Worm (Caenorhabditis elegans) whole organism, young adult: ENCODE data around the gene ugt-42.

ENCODE experiments used
- B0261.1 ChIP-seq: sonication (generic microtip); optimal IDR thresholded peaks from 2 replicates; lab custom pipeline; 2016; ENCODE audit warnings: mild to moderate bottlenecking, missing genetic modification characterization, moderate library complexity, missing compliant biosample characterization
- C06A6.2 ChIP-seq: fragments of 200-800 bp; sonication (Bioruptor generic); conservative IDR thresholded peaks from 2 replicates; pipeline ENCODE4 v1.3.6; 2022; ENCODE audit warnings: missing genetic modification characterization, missing compliant biosample characterization
- D2030.7 ChIP-seq: fragments of 200-800 bp; sonication (Bioruptor generic); IDR thresholded peaks from 2 replicates; pipeline ENCODE4 v1.3.6; 2022; ENCODE audit warnings: missing genetic modification reagents, missing genetic modification characterization, missing compliant biosample characterization
- F23B12.7 ChIP-seq: sonication (generic microtip); optimal IDR thresholded peaks from 2 replicates; lab custom pipeline; 2017; ENCODE audit warnings: missing genetic modification characterization, mild to moderate bottlenecking, missing compliant biosample characterization, antibody characterized with exemption, moderate library complexity; ENCODE audit not compliant: insufficient read depth
- F49E8.2 ChIP-seq: sonication (generic microtip); optimal IDR thresholded peaks from 3 replicates; lab custom pipeline; 2017; ENCODE audit warnings: missing genetic modification characterization, mild to moderate bottlenecking, missing compliant biosample characterization, antibody characterized with exemption, moderate library complexity; ENCODE audit not compliant: insufficient read depth
- K11D2.4 ChIP-seq: fragments of 200-800 bp; sonication (Bioruptor generic); IDR thresholded peaks from 2 replicates; pipeline ENCODE4 v1.3.6; 2022; ENCODE audit warnings: missing genetic modification reagents, missing genetic modification characterization, missing compliant biosample characterization
- Y56A3A.18 ChIP-seq: fragments of 200-800 bp; sonication (Bioruptor generic); IDR thresholded peaks from 2 replicates; pipeline ENCODE4 v1.3.6; 2022; ENCODE audit warnings: missing genetic modification reagents, missing genetic modification characterization, missing compliant biosample characterization
- ama-1 ChIP-seq, 3 experiments: fragments of 150-350 bp in 1 of 3; sonication (generic microtip) in 2 of 3; optimal IDR thresholded peaks; 2 replicates each; lab custom pipeline; 2014 to 2018; ENCODE audit warnings: missing biosample characterization in 2 of 3, missing genetic modification characterization in 2 of 3, missing genetic modification reagents in 2 of 3
- aptf-2 ChIP-seq: fragments of 200-800 bp; sonication (Bioruptor generic); conservative IDR thresholded peaks from 2 replicates; pipeline ENCODE4 v1.3.6; 2022; ENCODE audit warnings: missing genetic modification reagents, missing genetic modification characterization, missing compliant biosample characterization
- bed-1 ChIP-seq: fragments of 200-800 bp; sonication (Bioruptor generic); IDR thresholded peaks from 2 replicates; pipeline ENCODE4 v1.3.6; 2022; ENCODE audit warnings: missing genetic modification reagents, missing genetic modification characterization, missing compliant biosample characterization
- bed-2 ChIP-seq: fragments of 200-800 bp; sonication (Bioruptor generic); IDR thresholded peaks from 2 replicates; pipeline ENCODE4 v1.3.6; 2022; ENCODE audit warnings: missing genetic modification reagents, missing genetic modification characterization, missing compliant biosample characterization
- cebp-2 ChIP-seq: fragments of 200-800 bp; sonication (Bioruptor generic); IDR thresholded peaks from 2 replicates; pipeline ENCODE4 v1.3.6; 2022; ENCODE audit warnings: missing genetic modification characterization, missing compliant biosample characterization
- dox-1 ChIP-seq: fragments of 200-800 bp; sonication (Bioruptor generic); IDR thresholded peaks from 2 replicates; pipeline ENCODE4 v1.3.6; 2022; ENCODE audit warnings: missing genetic modification reagents, missing genetic modification characterization, missing compliant biosample characterization
- dpff-1 ChIP-seq: sonication (generic microtip); optimal IDR thresholded peaks from 2 replicates; lab custom pipeline; 2017; ENCODE audit warnings: mild to moderate bottlenecking, missing genetic modification characterization, missing compliant biosample characterization
- egl-44 ChIP-seq: fragments of 200-800 bp; sonication (Bioruptor generic); IDR thresholded peaks from 2 replicates; pipeline ENCODE4 v1.3.6; 2022; ENCODE audit warnings: missing genetic modification reagents, missing genetic modification characterization, missing compliant biosample characterization
- ekl-4 ChIP-seq: fragments of 200-800 bp; sonication (Bioruptor generic); IDR thresholded peaks from 2 replicates; pipeline ENCODE4 v1.3.6; 2022; ENCODE audit warnings: missing genetic modification reagents, missing genetic modification characterization, missing compliant biosample characterization
- hmg-20 ChIP-seq: fragments of 200-800 bp; sonication (Bioruptor generic); IDR thresholded peaks from 2 replicates; pipeline ENCODE4 v1.3.6; 2022; ENCODE audit warnings: missing genetic modification reagents, missing genetic modification characterization, missing compliant biosample characterization
- lin-35 ChIP-seq, 3 experiments: fragments of 150-350 bp in 2 of 3; sonication (generic microtip) in 1 of 3; optimal IDR thresholded peaks; 2 replicates each; lab custom pipeline; 2014 to 2018; ENCODE audit warnings: missing biosample characterization in 3 of 3, missing genetic modification characterization in 3 of 3, missing genetic modification reagents in 3 of 3
- lsl-1 ChIP-seq: fragments of 200-800 bp; sonication (Bioruptor generic); optimal IDR thresholded peaks from 2 replicates; lab custom pipeline; 2018; ENCODE audit warnings: mild to moderate bottlenecking, missing genetic modification characterization, moderate library complexity, missing compliant biosample characterization
- lsy-27 ChIP-seq: sonication (generic microtip); optimal IDR thresholded peaks from 2 replicates; lab custom pipeline; 2017; ENCODE audit warnings: missing genetic modification characterization, mild to moderate bottlenecking, missing compliant biosample characterization, antibody characterized with exemption, missing genotype, borderline replicate concordance; ENCODE audit not compliant: insufficient read depth
- madf-3 ChIP-seq: fragments of 200-800 bp; sonication (Bioruptor generic); IDR thresholded peaks from 2 replicates; pipeline ENCODE4 v1.3.6; 2022; ENCODE audit warnings: missing genetic modification reagents, missing genetic modification characterization, missing compliant biosample characterization
- madf-8 ChIP-seq: fragments of 200-800 bp; sonication (Bioruptor generic); conservative IDR thresholded peaks from 2 replicates; pipeline ENCODE4 v1.3.6; 2022; ENCODE audit warnings: missing genetic modification reagents, missing genetic modification characterization, missing compliant biosample characterization
- mcd-1 ChIP-seq: fragments of 200-800 bp; sonication (Bioruptor generic); IDR thresholded peaks from 2 replicates; pipeline ENCODE4 v1.3.6; 2022; ENCODE audit warnings: missing genetic modification reagents, missing genetic modification characterization, missing compliant biosample characterization
- mxl-1 ChIP-seq: sonication (generic microtip); optimal IDR thresholded peaks from 2 replicates; lab custom pipeline; 2016; ENCODE audit warnings: missing genetic modification characterization, missing compliant biosample characterization
- nfyb-1 ChIP-seq: fragments of 200-800 bp; sonication (Bioruptor generic); IDR thresholded peaks from 2 replicates; pipeline ENCODE4 v1.3.6; 2022; ENCODE audit warnings: missing genetic modification reagents, missing genetic modification characterization, missing compliant biosample characterization
- nhr-120 ChIP-seq: fragments of 200-800 bp; sonication (Bioruptor generic); IDR thresholded peaks from 2 replicates; pipeline ENCODE4 v1.3.6; 2022; ENCODE audit warnings: missing genetic modification characterization, missing compliant biosample characterization
- nhr-27 ChIP-seq: fragments of 200-800 bp; sonication (Bioruptor generic); optimal IDR thresholded peaks from 2 replicates; lab custom pipeline; 2018; ENCODE audit warnings: mild to moderate bottlenecking, missing genetic modification characterization, moderate library complexity, missing compliant biosample characterization
- nhr-90 ChIP-seq: sonication (generic microtip); optimal IDR thresholded peaks from 2 replicates; lab custom pipeline; 2016; ENCODE audit warnings: missing genotype, mild to moderate bottlenecking, missing genetic modification characterization, missing compliant biosample characterization
- pbrm-1 ChIP-seq: fragments of 200-800 bp; sonication (Bioruptor generic); IDR thresholded peaks from 2 replicates; pipeline ENCODE4 v1.3.6; 2022; ENCODE audit warnings: missing genetic modification reagents, missing genetic modification characterization, missing compliant biosample characterization
- pha-4 ChIP-seq: fragments of 150-350 bp; sonication (generic microtip); optimal IDR thresholded peaks from 2 replicates; lab custom pipeline; 2014; ENCODE audit warnings: missing biosample characterization, missing genetic modification reagents, missing genetic modification characterization
- rec-8 ChIP-seq, 2 experiments: sonication (generic microtip); optimal IDR thresholded peaks; 2 replicates each; lab custom pipeline; 2016; ENCODE audit warnings: mild to moderate bottlenecking in 2 of 2, missing genetic modification characterization in 2 of 2, missing genetic modification reagents in 2 of 2, missing genotype in 2 of 2, missing biosample characterization in 1 of 2, missing compliant biosample characterization in 1 of 2, moderate library complexity in 1 of 2
- xnd-1 ChIP-seq: sonication (generic microtip); optimal IDR thresholded peaks from 2 replicates; lab custom pipeline; 2016; ENCODE audit warnings: missing genotype, missing genetic modification reagents, missing genetic modification characterization, missing compliant biosample characterization
- zim-3 ChIP-seq: sonication (generic microtip); optimal IDR thresholded peaks from 2 replicates; lab custom pipeline; 2017; ENCODE audit warnings: mild to moderate bottlenecking, missing genetic modification characterization, moderate library complexity, missing compliant biosample characterization
- ztf-18 ChIP-seq: sonication (generic microtip); optimal IDR thresholded peaks from 2 replicates; lab custom pipeline; 2016; ENCODE audit warnings: missing genotype, mild to moderate bottlenecking, missing genetic modification characterization, missing compliant biosample characterization
- ztf-22 ChIP-seq: fragments of 200-800 bp; sonication (Bioruptor generic); optimal IDR thresholded peaks from 2 replicates; lab custom pipeline; 2018; ENCODE audit warnings: mild to moderate bottlenecking, missing genetic modification characterization, moderate library complexity, missing compliant biosample characterization
- ztf-28 ChIP-seq: fragments of 200-800 bp; sonication (Bioruptor generic); IDR thresholded peaks from 2 replicates; pipeline ENCODE4 v1.3.6; 2022; ENCODE audit warnings: missing genetic modification reagents, missing genetic modification characterization, missing compliant biosample characterization

The ugt-42 gene

ce11 chrV:627585-627984, 19.4 kb upstream of the ugt-42 start, which contains the start of gene F48G7.8 (continued):
- TF ChIP-seq ekl-4 (GFP tag; lab: Robert Waterston, UW) (no peak), xnd-1 (tag; lab: Kevin White, UChicago) (no peak), pbrm-1 (GFP tag; lab: Robert Waterston, UW) (no peak), F23B12.7 (tag; lab: Kevin White, UChicago) (no peak), F49E8.2 (tag; lab: Kevin White, UChicago) (no peak), madf-8 (no peak), ama-1 (optimal IDR thresholded peaks at IDR 0.05; lab: Kevin White, UChicago) (no peak), ama-1 (GFP tag; optimal IDR thresholded peaks at IDR 0.05; lab: Kevin White, UChicago) (no peak), madf-3 (no peak), B0261.1 (tag; lab: Kevin White, UChicago) (no peak), bed-1 (GFP tag; lab: Robert Waterston, UW) (no peak)
- TF ChIP-seq, all 124 proteins: peak for 0

- no peak for TF ChIP-seq zim-3 (tag; lab: Kevin White, UChicago)
- no peak for TF ChIP-seq ztf-28 (GFP tag; lab: Robert Waterston, UW)
- no peak for TF ChIP-seq Y56A3A.18
- TF ChIP-seq pbrm-1 (GFP tag; lab: Robert Waterston, UW) = no peak
- TF ChIP-seq egl-44 = no peak
- TF ChIP-seq madf-8 = no peak
- no peak for TF ChIP-seq K11D2.4 (GFP tag; lab: Robert Waterston, UW)
- TF ChIP-seq lin-35 (GFP tag; optimal IDR thresholded peaks at IDR 0.05; lab: Kevin White, UChicago) = no peak
- no peak for TF ChIP-seq hmg-20
- no peak for TF ChIP-seq lsl-1 (GFP tag; lab: Kevin White, UChicago)
- no peak for TF ChIP-seq dpff-1
- TF ChIP-seq nhr-120 = no peak
- TF ChIP-seq mcd-1 (GFP tag; lab: Robert Waterston, UW) = no peak
- no peak for TF ChIP-seq lsy-27
- no peak for TF ChIP-seq D2030.7 (GFP tag; lab: Robert Waterston, UW)
These were observed 18.5 kb upstream of the ugt-42 start, which contains the start of gene F48G7.9 for ce11 chrV:628527-628926. Gene F48G7.9 (minus strand): TSS chrV:628627.

- no peak for TF ChIP-seq nhr-90 (tag; lab: Kevin White, UChicago)
- TF ChIP-seq egl-44 = no peak
- no peak for TF ChIP-seq nhr-27
- TF ChIP-seq ztf-22 (GFP tag; lab: Kevin White, UChicago) = no peak
- TF ChIP-seq rec-8 (tag; optimal IDR thresholded peaks at IDR 0.05; lab: Kevin White, UChicago) = no peak
- TF ChIP-seq pha-4 = no peak
- no peak for TF ChIP-seq bed-2 (GFP tag; lab: Robert Waterston, UW)
- no peak for TF ChIP-seq bed-1 (GFP tag; lab: Robert Waterston, UW)
- no peak for TF ChIP-seq zim-3 (tag; lab: Kevin White, UChicago)
- no peak for TF ChIP-seq mxl-1
- TF ChIP-seq madf-8 = no peak
- TF ChIP-seq, all 124 proteins: peak for 0
These were observed 15.2 kb upstream of the ugt-42 start for ce11 chrV:631832-632231.

ce11 chrV:634855-635254, 12.1 kb upstream of the ugt-42 start, which contains the start of gene F48G7.10:
Gene F48G7.10 (minus strand): TSS chrV:634955.
- TF ChIP-seq dox-1 (GFP tag; lab: Robert Waterston, UW) (no peak), nfyb-1 (GFP tag; lab: Robert Waterston, UW) (no peak), C06A6.2 (GFP tag; lab: Robert Waterston, UW) (no peak), zim-3 (tag; lab: Kevin White, UChicago) (no peak), ztf-18 (tag; lab: Kevin White, UChicago) (no peak), cebp-2 (GFP tag; lab: Robert Waterston, UW) (no peak), madf-3 (no peak), aptf-2 (GFP tag; lab: Robert Waterston, UW) (no peak)
